Worm (Caenorhabditis elegans): ENCODE data around the gene mbk-2.

- peak; percentile 31 for TF ChIP-seq nhr-77 (tag; optimal IDR thresholded peaks at IDR 0.05)
- no peak for TF ChIP-seq aha-1 (tag)
- no peak for TF ChIP-seq ceh-82 (tag; optimal IDR thresholded peaks at IDR 0.05)
- peak; percentile 78; the same call in 1 of the 2 replicates for TF ChIP-seq dmd-6 (GFP tag; IDR thresholded peaks at IDR 0.05)
- no peak for TF ChIP-seq F49E8.2 (tag; optimal IDR thresholded peaks at IDR 0.05; ENCODE audit: borderline replicate concordance)
- TF ChIP-seq hlh-30 (tag; optimal IDR thresholded peaks at IDR 0.05; ENCODE audit: insufficient read depth): no peak
- TF ChIP-seq nhr-6 (tag; optimal IDR thresholded peaks at IDR 0.05): no peak
- no peak for TF ChIP-seq ZK546.5 (tag; optimal IDR thresholded peaks at IDR 0.05)
- no peak for TF ChIP-seq snpc-1.2 (GFP tag; IDR thresholded peaks at IDR 0.05)
- TF ChIP-seq nhr-76 (tag; optimal IDR thresholded peaks at IDR 0.05): no peak
- no peak for TF ChIP-seq ama-1 (optimal IDR thresholded peaks at IDR 0.05)
- TF ChIP-seq duxl-1 (tag; optimal IDR thresholded peaks at IDR 0.05; ENCODE audit: poor library complexity): no peak
- TF ChIP-seq zag-1 (tag; optimal IDR thresholded peaks at IDR 0.05): no peak
- TF ChIP-seq mdl-1 (tag; optimal IDR thresholded peaks at IDR 0.05): no peak
Observed at ce11 chrIV:12991629-12992028, 17.3 kb upstream of the mbk-2 start, which contains the start of gene K10D11.5.

Measured in whole organism, L4 larva.